Worm (Caenorhabditis elegans): ENCODE measurements around the gene set-1.

DNA sequence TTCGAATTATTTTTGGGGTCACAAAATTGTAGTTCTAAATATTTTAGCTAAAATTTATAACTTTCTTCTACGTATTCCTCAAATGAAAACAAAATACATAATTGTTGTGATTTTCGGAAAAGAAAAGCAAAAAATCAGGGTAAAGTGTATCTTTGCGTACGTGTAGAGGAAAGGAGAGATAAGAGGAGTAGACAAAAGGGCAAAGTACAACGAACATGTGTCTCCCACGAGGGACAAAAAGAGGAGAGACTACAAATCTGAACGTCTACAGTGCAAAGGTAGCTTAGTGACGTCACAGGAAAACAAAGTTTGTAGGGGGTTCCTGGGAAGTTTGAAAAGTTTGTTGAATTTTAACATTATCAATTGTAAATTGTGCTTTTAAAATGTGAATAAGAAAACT, 4.7 kb downstream of the set-1 start:
- TF ChIP-seq ceh-18 (tag; optimal IDR thresholded peaks at IDR 0.05) = no peak
- no peak for TF ChIP-seq dmd-4 (tag; optimal IDR thresholded peaks at IDR 0.05; ENCODE audit: borderline replicate concordance)
- no peak for TF ChIP-seq hlh-6 (tag; optimal IDR thresholded peaks at IDR 0.05)
- TF ChIP-seq sdc-2 (tag; optimal IDR thresholded peaks at IDR 0.05) = no peak
- TF ChIP-seq ama-1 (optimal IDR thresholded peaks at IDR 0.05) = no peak
- TF ChIP-seq elt-2 (tag; optimal IDR thresholded peaks at IDR 0.05) = peak; percentile 39
- no peak for TF ChIP-seq ceh-48 (tag; optimal IDR thresholded peaks at IDR 0.05)
- TF ChIP-seq F13H6.1 (tag; optimal IDR thresholded peaks at IDR 0.05) = no peak
